Worm (Caenorhabditis elegans): Measurements from ENCODE around the gene smf-2.

- TF ChIP-seq klf-2 (GFP tag; conservative IDR thresholded peaks at IDR 0.05), result no peak
- no peak for TF ChIP-seq med-1 (GFP tag; optimal IDR thresholded peaks at IDR 0.05; ENCODE audit: insufficient read depth)
- no peak for TF ChIP-seq T22C8.4 (GFP tag; IDR thresholded peaks at IDR 0.05)
- TF ChIP-seq flt-1 (GFP tag; IDR thresholded peaks at IDR 0.05), result no peak
- TF ChIP-seq cog-1 (tag; optimal IDR thresholded peaks at IDR 0.05), result no peak
- no peak for TF ChIP-seq tab-1 (GFP tag; IDR thresholded peaks at IDR 0.05)
- no peak for TF ChIP-seq ref-1 (GFP tag; conservative IDR thresholded peaks at IDR 0.05)
- no peak for TF ChIP-seq ztf-23 (GFP tag; IDR thresholded peaks at IDR 0.05)
Observed at ce11 chrX:6742891-6743290, 24.4 kb upstream of the smf-2 start.

Measured in whole organism, midembryonic.